Fruit fly (Drosophila melanogaster) whole organism, wandering third instar larva: ENCODE results near the gene loqs.

Source experiments
- Abd-B ChIP-seq: fragments of >200 bp; optimal IDR thresholded peaks from 2 replicates; lab custom pipeline; 2017; ENCODE audit warnings: missing biosample characterization, missing genetic modification characterization
- CG32264 ChIP-seq: fragments of 200-800 bp; sonication (Bioruptor generic); optimal IDR thresholded peaks from 2 replicates; lab custom pipeline; 2016; ENCODE audit warnings: missing biosample characterization, missing genetic modification characterization
- CG9705 ChIP-seq: fragments of 200-800 bp; sonication (Bioruptor generic); optimal IDR thresholded peaks from 2 replicates; lab custom pipeline; 2018; ENCODE audit warnings: missing biosample characterization, mild to moderate bottlenecking, missing genetic modification characterization
- CrebA ChIP-seq: fragments of 200-800 bp; sonication (Bioruptor generic); optimal IDR thresholded peaks from 2 replicates; lab custom pipeline; 2016; ENCODE audit warnings: missing biosample characterization, mild to moderate bottlenecking, missing genetic modification characterization, borderline replicate concordance
- Dfd ChIP-seq: fragments of >200 bp; optimal IDR thresholded peaks from 2 replicates; lab custom pipeline; 2017; ENCODE audit warnings: missing biosample characterization, missing genetic modification characterization
- Dif ChIP-seq: fragments of 200-275, 200-300 bp; sonication (Bioruptor generic); optimal IDR thresholded peaks from 2 replicates; lab custom pipeline; 2018; ENCODE audit warnings: missing biosample characterization, missing genetic modification characterization; ENCODE audit not compliant: partially characterized antibody
- GATAd ChIP-seq: sonication (Bioruptor generic); optimal IDR thresholded peaks from 2 replicates; lab custom pipeline; 2016; ENCODE audit warnings: missing biosample characterization, missing genetic modification characterization
- HLH106 ChIP-seq: fragments of 200-800 bp; optimal IDR thresholded peaks from 3 replicates; lab custom pipeline; 2019; ENCODE audit warnings: missing biosample characterization, mild to moderate bottlenecking, missing genetic modification characterization, moderate library complexity
- Hnf4 ChIP-seq: fragments of 200-800 bp; sonication (Bioruptor generic); optimal IDR thresholded peaks from 2 replicates; lab custom pipeline; 2016; ENCODE audit warnings: missing biosample characterization, mild to moderate bottlenecking, missing genetic modification characterization
- Hr78 ChIP-seq: fragments of >200 bp; optimal IDR thresholded peaks from 2 replicates; lab custom pipeline; 2017; ENCODE audit warnings: missing biosample characterization, missing genetic modification characterization
- Hr83 ChIP-seq: fragments of 200-300 bp; sonication (Bioruptor generic); optimal IDR thresholded peaks from 2 replicates; lab custom pipeline; 2016; ENCODE audit warnings: missing biosample characterization, mild to moderate bottlenecking, missing genetic modification characterization, moderate library complexity; ENCODE audit not compliant: poor library complexity, severe bottlenecking
- Jra ChIP-seq: sonication (Bioruptor generic); optimal IDR thresholded peaks from 2 replicates; lab custom pipeline; 2016; ENCODE audit warnings: missing biosample characterization, missing genetic modification characterization
- Mio ChIP-seq: sonication (Bioruptor generic); optimal IDR thresholded peaks from 2 replicates; lab custom pipeline; 2016; ENCODE audit warnings: missing biosample characterization, missing genetic modification characterization
- Myc ChIP-seq: fragments of >200 bp; optimal IDR thresholded peaks from 2 replicates; lab custom pipeline; 2017
- N ChIP-seq: fragments of >200 bp; optimal IDR thresholded peaks from 2 replicates; lab custom pipeline; 2018; ENCODE audit warnings: missing biosample characterization, missing external identifiers, missing genetic modification characterization
- OdsH ChIP-seq: fragments of 200-800 bp; sonication (Bioruptor generic); optimal IDR thresholded peaks from 2 replicates; lab custom pipeline; 2016; ENCODE audit warnings: missing biosample characterization, mild to moderate bottlenecking, missing genetic modification characterization
- Rel ChIP-seq, 2 experiments: fragments of 200-800 bp; sonication (Bioruptor generic) in 1 of 2; optimal IDR thresholded peaks; 2 replicates in 1 of 2; 3 replicates in 1 of 2; lab custom pipeline; 2016 to 2019; ENCODE audit warnings: mild to moderate bottlenecking in 2 of 2, missing biosample characterization in 2 of 2, missing genetic modification characterization in 2 of 2, moderate library complexity in 1 of 2
- Sp1 ChIP-seq: fragments of 200-800 bp; sonication (Bioruptor generic); optimal IDR thresholded peaks from 3 replicates; lab custom pipeline; 2019; ENCODE audit warnings: missing biosample characterization, mild to moderate bottlenecking, missing genetic modification characterization, moderate library complexity
- Vsx2 ChIP-seq: fragments of 200-300, 225-300 bp; sonication (Bioruptor generic); optimal IDR thresholded peaks from 2 replicates; lab custom pipeline; 2018; ENCODE audit warnings: missing biosample characterization, missing genetic modification characterization; ENCODE audit not compliant: partially characterized antibody
- br ChIP-seq: fragments of 200-800 bp; sonication (Bioruptor generic); optimal IDR thresholded peaks from 2 replicates; lab custom pipeline; 2016; ENCODE audit warnings: missing biosample characterization, missing genetic modification characterization
- brk ChIP-seq: fragments of 200-800 bp; sonication (Bioruptor generic); optimal IDR thresholded peaks from 2 replicates; lab custom pipeline; 2016; ENCODE audit warnings: missing biosample characterization, mild to moderate bottlenecking, missing genetic modification characterization
- dl ChIP-seq, 2 experiments: fragments of 175-275, 200-275 bp in 1 of 2; fragments of 200-275 bp in 1 of 2; sonication (Bioruptor generic); optimal IDR thresholded peaks; lab custom pipeline; 2018; ENCODE audit warnings: mild to moderate bottlenecking in 2 of 2, missing biosample characterization in 2 of 2, missing genetic modification characterization in 2 of 2, moderate library complexity in 2 of 2; ENCODE audit not compliant: partially characterized antibody in 2 of 2, insufficient read depth in 1 of 2
- dmrt93B ChIP-seq: fragments of 200-800 bp; sonication (Bioruptor generic); optimal IDR thresholded peaks from 2 replicates; lab custom pipeline; 2018; ENCODE audit warnings: missing biosample characterization, mild to moderate bottlenecking, missing genetic modification characterization
- dsf ChIP-seq: sonication (Bioruptor generic); optimal IDR thresholded peaks from 2 replicates; lab custom pipeline; 2016; ENCODE audit warnings: missing biosample characterization, missing genetic modification characterization, borderline replicate concordance
- ey ChIP-seq: fragments of 200-800 bp; sonication (Bioruptor generic); optimal IDR thresholded peaks from 2 replicates; lab custom pipeline; 2016; ENCODE audit warnings: missing biosample characterization, missing genetic modification characterization
- foxo ChIP-seq, 2 experiments: fragments of 200-800 bp; sonication (Bioruptor generic); optimal IDR thresholded peaks; 2 replicates in 1 of 2; 3 replicates in 1 of 2; lab custom pipeline; 2016 to 2017; ENCODE audit warnings: missing biosample characterization in 2 of 2, missing genetic modification characterization in 2 of 2
- fru ChIP-seq: fragments of 200-800 bp; sonication (Bioruptor generic); optimal IDR thresholded peaks from 3 replicates; lab custom pipeline; 2016; ENCODE audit warnings: missing biosample characterization, mild to moderate bottlenecking, missing genetic modification characterization
- h ChIP-seq: fragments of 200-800 bp; sonication (Bioruptor generic); optimal IDR thresholded peaks from 3 replicates; lab custom pipeline; 2016; ENCODE audit warnings: missing biosample characterization, mild to moderate bottlenecking, missing genetic modification characterization
- jim ChIP-seq: fragments of 175-275, 200-325 bp; sonication (Bioruptor generic); optimal IDR thresholded peaks from 2 replicates; lab custom pipeline; 2016; ENCODE audit warnings: missing biosample characterization, mild to moderate bottlenecking, missing genetic modification characterization
- lola ChIP-seq: fragments of >200 bp; optimal IDR thresholded peaks from 2 replicates; lab custom pipeline; 2017; ENCODE audit warnings: missing biosample characterization, missing genetic modification characterization
- pan ChIP-seq: fragments of >200 bp; optimal IDR thresholded peaks from 2 replicates; lab custom pipeline; 2017
- psq ChIP-seq: fragments of 200-800 bp; sonication (Bioruptor generic); optimal IDR thresholded peaks from 3 replicates; lab custom pipeline; 2017; ENCODE audit warnings: missing biosample characterization, mild to moderate bottlenecking, missing genetic modification characterization, moderate library complexity
- rgr ChIP-seq: fragments of 200-800 bp; sonication (Bioruptor generic); optimal IDR thresholded peaks from 3 replicates; lab custom pipeline; 2016; ENCODE audit warnings: missing biosample characterization, mild to moderate bottlenecking, missing genetic modification characterization
- sage ChIP-seq: fragments of 200-800 bp; sonication (Bioruptor generic); optimal IDR thresholded peaks from 2 replicates; lab custom pipeline; 2016; ENCODE audit warnings: missing biosample characterization, mild to moderate bottlenecking, missing genetic modification characterization
- sv ChIP-seq: fragments of 200-800 bp; sonication (Bioruptor generic); optimal IDR thresholded peaks from 3 replicates; lab custom pipeline; 2016; ENCODE audit warnings: missing biosample characterization, missing genetic modification characterization
- tai ChIP-seq: sonication (Bioruptor generic); optimal IDR thresholded peaks from 2 replicates; lab custom pipeline; 2016; ENCODE audit warnings: missing biosample characterization, missing genetic modification characterization
- usp ChIP-seq: fragments of >200 bp; optimal IDR thresholded peaks from 2 replicates; lab custom pipeline; 2017; ENCODE audit warnings: missing biosample characterization, missing genetic modification characterization
- woc ChIP-seq: sonication (Bioruptor generic); optimal IDR thresholded peaks from 2 replicates; lab custom pipeline; 2016; ENCODE audit warnings: missing biosample characterization, mild to moderate bottlenecking, missing genetic modification characterization

loqs gene

dm6 chr2L:13367378-13367777 lies 15.1 kb upstream of the loqs start, which contains the start of gene Tap42:
Gene Tap42, plus strand, starts transcription at chr2L:13367617.
- TF ChIP-seq ey (GFP tag; lab: Kevin White, UChicago) (no peak), Abd-B (no peak), fru (GFP tag; lab: Kevin White, UChicago) (peak; percentile 3), sv (GFP tag; lab: Kevin White, UChicago) (peak; percentile 31), Sp1 (peak; percentile 14), h (GFP tag; lab: Kevin White, UChicago) (peak; percentile 17), foxo (GFP tag; optimal IDR thresholded peaks at IDR 0.05; lab: Kevin White, UChicago) (peak in 1 of 2 experiments; percentile 29), sage (GFP tag; lab: Kevin White, UChicago) (peak; percentile 76), HLH106 (no peak), Myc (lab: Kevin White, UChicago) (peak; percentile 64), jim (GFP tag; lab: Kevin White, UChicago) (no peak), Dfd (GFP tag; lab: Kevin White, UChicago) (no peak), woc (GFP tag; lab: Kevin White, UChicago) (peak; percentile 52), brk (GFP tag; lab: Kevin White, UChicago) (peak; percentile 40)

DNA sequence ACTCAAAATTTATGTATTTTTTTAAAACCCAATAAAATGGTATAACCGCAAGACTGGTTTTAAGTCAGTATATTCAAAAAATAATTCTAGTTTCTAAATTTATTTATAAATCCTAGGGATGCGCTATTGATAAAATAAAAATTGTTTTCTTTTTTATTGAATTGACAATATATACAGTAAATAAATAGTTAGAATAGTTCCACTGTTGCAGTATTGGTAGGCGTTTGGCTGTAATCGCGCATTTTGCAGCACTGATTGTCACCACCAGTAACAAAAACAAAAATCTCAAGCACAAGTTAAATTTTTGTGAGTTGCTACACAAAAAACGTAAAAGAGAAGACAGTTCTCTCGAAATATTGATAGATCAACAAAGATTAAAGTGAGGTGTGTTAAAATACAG lies 13.5 kb upstream of the loqs start, which contains the start of gene CG31855:
Gene CG31855 (plus strand): TSS at position 265 of the 400 bp plus-strand sequence.
- TF ChIP-seq Jra (GFP tag; lab: Kevin White, UChicago) (peak; percentile 85), dl (GFP tag; optimal IDR thresholded peaks at IDR 0.05; lab: Kevin White, UChicago; ENCODE audit: insufficient read depth in 1 of 2, partially characterized antibody in 2 of 2) (no peak), CrebA (GFP tag; lab: Kevin White, UChicago) (no peak), pan (no peak), jim (GFP tag; lab: Kevin White, UChicago) (peak; percentile 44), foxo (GFP tag; optimal IDR thresholded peaks at IDR 0.05; lab: Kevin White, UChicago) (peak in 1 of 2 experiments; percentile 90), Rel (GFP tag; optimal IDR thresholded peaks at IDR 0.05; lab: Kevin White, UChicago) (no peak), Rel (tag; optimal IDR thresholded peaks at IDR 0.05; lab: Kevin White, UChicago) (peak; percentile 61), GATAd (peak; percentile 67), HLH106 (peak; percentile 78), usp (GFP tag; lab: Kevin White, UChicago) (no peak), sage (GFP tag; lab: Kevin White, UChicago) (peak; percentile 83), lola (no peak), Dif (GFP tag; lab: Kevin White, UChicago) (no peak), CG9705 (GFP tag; lab: Kevin White, UChicago) (peak; percentile 68), Myc (lab: Kevin White, UChicago) (no peak), CG32264 (GFP tag; lab: Kevin White, UChicago) (peak; percentile 5), Dfd (GFP tag; lab: Kevin White, UChicago) (no peak), N (no peak), fru (GFP tag; lab: Kevin White, UChicago) (peak; percentile 83), tai (GFP tag; lab: Kevin White, UChicago) (no peak), Hnf4 (GFP tag; lab: Kevin White, UChicago) (peak; percentile 95), h (GFP tag; lab: Kevin White, UChicago) (peak; percentile 89), Abd-B (no peak), Mio (GFP tag; lab: Kevin White, UChicago) (no peak), ey (GFP tag; lab: Kevin White, UChicago) (peak; percentile 71), dmrt93B (GFP tag; lab: Kevin White, UChicago) (peak; percentile 48), rgr (peak; percentile 90), Hr78 (no peak), dsf (GFP tag; lab: Kevin White, UChicago) (peak; percentile 85), brk (GFP tag; lab: Kevin White, UChicago) (peak; percentile 88), sv (GFP tag; lab: Kevin White, UChicago) (peak; percentile 81), woc (GFP tag; lab: Kevin White, UChicago) (peak; percentile 84), psq (GFP tag; lab: Kevin White, UChicago) (peak; percentile 75), br (peak; percentile 83), Sp1 (peak; percentile 80), OdsH (GFP tag; lab: Kevin White, UChicago) (peak; percentile 83), Hr83 (GFP tag; lab: Kevin White, UChicago) (peak; percentile 96), Vsx2 (GFP tag; lab: Kevin White, UChicago) (no peak)
